Fruit fly (Drosophila melanogaster) Kc167 (cell line): ENCODE data around the gene Cdk7.

Experiments
- Myc ChIP-seq: fragments of >200 bp; optimal IDR thresholded peaks from 2 replicates; lab custom pipeline; 2017; ENCODE audit warnings: missing external identifiers
- Sin3A ChIP-seq: fragments of >200 bp; optimal IDR thresholded peaks from 2 replicates; lab custom pipeline; 2018; ENCODE audit warnings: missing external identifiers
- h ChIP-seq: fragments of >200 bp; optimal IDR thresholded peaks from 3 replicates; lab custom pipeline; 2018; ENCODE audit warnings: missing external identifiers
- insv ChIP-seq: fragments of >200 bp; optimal IDR thresholded peaks from 3 replicates; lab custom pipeline; 2018; ENCODE audit warnings: missing external identifiers
- psq ChIP-seq: fragments of >200 bp; optimal IDR thresholded peaks from 2 replicates; lab custom pipeline; 2017; ENCODE audit warnings: missing external identifiers
- ttk ChIP-seq: sonication (Bioruptor generic); optimal IDR thresholded peaks from 2 replicates; lab custom pipeline; 2017; ENCODE audit warnings: missing external identifiers

- TF ChIP-seq psq (lab: Kevin White, UChicago) (no peak), insv (lab: Kevin White, UChicago) (no peak), ttk (lab: Kevin White, UChicago) (no peak), Myc (lab: Kevin White, UChicago) (no peak), h (lab: Kevin White, UChicago) (no peak), Sin3A (no peak)
These were observed 8.4 kb upstream of the Cdk7 start, which contains the start of the genes CG15930 and Sas10 for dm6 chrX:5317170-5317569.
